Fruit fly (Drosophila melanogaster): ENCODE measurements around the gene Galt.
A peak's percentile ranks its signal among the peaks of the same experiment; 100 is the strongest.

Gene Galt

DNA sequence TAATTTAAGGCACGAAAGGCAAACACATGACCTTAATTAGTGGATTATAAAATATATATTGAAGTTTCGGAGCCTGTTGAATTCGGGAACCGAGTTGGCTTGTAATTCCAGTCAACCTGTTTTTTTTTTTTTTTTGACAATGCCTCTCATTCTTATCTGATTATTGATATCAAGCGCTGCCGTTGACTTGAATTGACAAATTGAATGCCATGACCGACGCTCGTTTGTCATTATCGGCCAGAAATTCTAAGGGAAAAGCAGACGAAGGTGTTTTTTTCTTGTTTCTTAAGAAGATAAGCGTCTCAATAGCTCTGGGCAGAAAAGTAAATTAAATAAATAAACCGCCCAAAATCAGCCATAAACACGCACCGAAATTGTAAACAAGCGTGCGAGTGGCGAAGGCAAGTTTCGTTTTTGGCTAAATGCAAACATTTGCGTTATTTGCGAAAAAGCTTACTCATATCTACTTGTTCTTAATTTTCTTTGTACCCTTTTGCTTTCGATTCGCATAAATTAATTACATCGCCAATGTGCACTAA lies 24.5 kb downstream of the Galt start:
- TF ChIP-seq CG12942 (GFP tag; optimal IDR thresholded peaks at IDR 0.05), result no peak
- TF ChIP-seq CG43689 (GFP tag; IDR thresholded peaks at IDR 0.05), result no peak
- peak; percentile 17; the same call in 1 of the 2 replicates for TF ChIP-seq Adf1 (GFP tag; IDR thresholded peaks at IDR 0.05)
- TF ChIP-seq CG18599 (GFP tag; optimal IDR thresholded peaks at IDR 0.05), result peak; percentile 44
- TF ChIP-seq sd (tag; optimal IDR thresholded peaks at IDR 0.05), result peak; percentile 35
- peak; percentile 29 for TF ChIP-seq CG34376 (GFP tag; optimal IDR thresholded peaks at IDR 0.05)
- peak; percentile 80 for TF ChIP-seq grn (GFP tag; optimal IDR thresholded peaks at IDR 0.05)
- TF ChIP-seq CG18262 (tag; optimal IDR thresholded peaks at IDR 0.05), result no peak
- TF ChIP-seq CG15601 (tag; optimal IDR thresholded peaks at IDR 0.05), result no peak
- TF ChIP-seq sens (GFP tag), result peak; percentile 28
- TF ChIP-seq ttk (GFP tag; IDR thresholded peaks at IDR 0.05), result no peak
- TF ChIP-seq tin (GFP tag; optimal IDR thresholded peaks at IDR 0.05), result no peak
- TF ChIP-seq NC2α (GFP tag; optimal IDR thresholded peaks at IDR 0.05), result no peak
- TF ChIP-seq CG10147 (GFP tag; optimal IDR thresholded peaks at IDR 0.05), result peak; percentile 15
- TF ChIP-seq mirr (GFP tag; optimal IDR thresholded peaks at IDR 0.05), result peak; percentile 46
- no peak for TF ChIP-seq CG4328 (GFP tag; optimal IDR thresholded peaks at IDR 0.05)
- no peak for TF ChIP-seq CG14441 (GFP tag; IDR thresholded peaks at IDR 0.05)
- no peak for TF ChIP-seq CG1832 (GFP tag; optimal IDR thresholded peaks at IDR 0.05)
- TF ChIP-seq CG6813 (GFP tag; optimal IDR thresholded peaks at IDR 0.05), result peak; percentile 43
- TF ChIP-seq CG2116 (GFP tag; optimal IDR thresholded peaks at IDR 0.05), result no peak
- no peak for TF ChIP-seq H2.0 (GFP tag; IDR thresholded peaks at IDR 0.05)
- TF ChIP-seq CG7372 (GFP tag; IDR thresholded peaks at IDR 0.05), result no peak
- TF ChIP-seq CG7987 (GFP tag; optimal IDR thresholded peaks at IDR 0.05), result peak; percentile 60
- no peak for TF ChIP-seq disco-r (GFP tag; optimal IDR thresholded peaks at IDR 0.05)
- TF ChIP-seq Med (GFP tag), result peak; percentile 3
- TF ChIP-seq ssp (GFP tag; IDR thresholded peaks at IDR 0.05), result no peak
- no peak for TF ChIP-seq knrl (GFP tag; IDR thresholded peaks at IDR 0.05; ENCODE audit: partially characterized antibody)
- TF ChIP-seq Dbx (GFP tag; IDR thresholded peaks at IDR 0.05), result 0 out of 3 replicates have a peak, but pooled peaks have one; percentile 39
- TF ChIP-seq pita (GFP tag; optimal IDR thresholded peaks at IDR 0.05), result no peak
- peak; percentile 12; the same call in 1 of the 2 replicates for TF ChIP-seq CG32772 (GFP tag; IDR thresholded peaks at IDR 0.05)
- TF ChIP-seq Ets65A (GFP tag), result no peak
- TF ChIP-seq CG3281 (GFP tag; optimal IDR thresholded peaks at IDR 0.05), result peak; percentile 10
- peak; percentile 18; the same call in 1 of the 2 replicates for TF ChIP-seq GATAe (GFP tag; conservative IDR thresholded peaks at IDR 0.05)
- peak; percentile 56 for TF ChIP-seq lab (GFP tag; optimal IDR thresholded peaks at IDR 0.05)
- peak; percentile 64 for TF ChIP-seq exex (tag; optimal IDR thresholded peaks at IDR 0.05)
- TF ChIP-seq CG2120 (GFP tag; optimal IDR thresholded peaks at IDR 0.05), result peak; percentile 20
- TF ChIP-seq CG34422 (GFP tag; IDR thresholded peaks at IDR 0.05), result no peak
- peak; percentile 37 for TF ChIP-seq sug (tag; optimal IDR thresholded peaks at IDR 0.05)
- peak; percentile 98 for TF ChIP-seq CG8281 (tag; optimal IDR thresholded peaks at IDR 0.05)

DNA sequence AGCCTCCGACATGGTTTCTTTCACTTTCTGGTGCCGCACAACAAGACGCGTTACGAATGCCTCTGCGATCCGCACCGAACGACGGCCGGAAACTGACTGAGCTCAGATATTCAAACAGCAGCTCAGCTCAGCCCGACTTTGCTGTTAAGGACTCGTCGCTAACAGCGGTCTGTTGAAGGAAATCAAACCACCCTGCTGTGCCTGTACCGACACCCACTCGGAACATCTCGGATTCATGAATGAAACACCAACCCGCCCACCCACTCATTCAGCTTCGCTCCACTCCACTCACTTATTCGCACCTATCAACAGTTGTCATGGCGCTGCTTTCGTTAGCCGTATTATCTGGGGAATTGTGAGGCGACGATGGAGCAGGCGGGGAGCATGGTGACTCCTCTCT lies 35.5 kb downstream of the Galt start, which contains the start of gene Oatp26F:
Gene Oatp26F (minus strand): TSS at position 101 of the 400 bp plus-strand sequence.
- no peak for TF ChIP-seq Sry-δ (GFP tag; optimal IDR thresholded peaks at IDR 0.05)
- peak; percentile 26 for TF ChIP-seq Ets65A (GFP tag)
- TF ChIP-seq Dref (GFP tag; IDR thresholded peaks at IDR 0.05), result 0 out of 2 replicates have a peak, but pooled peaks have one; percentile 18
- TF ChIP-seq Mrtf (GFP tag; IDR thresholded peaks at IDR 0.05), result 0 out of 3 replicates have a peak, but pooled peaks have one; percentile 16
- TF ChIP-seq p53 (GFP tag; optimal IDR thresholded peaks at IDR 0.05), result no peak
- TF ChIP-seq sob (GFP tag; IDR thresholded peaks at IDR 0.05), result no peak
- TF ChIP-seq Med (GFP tag), result peak; percentile 54
- TF ChIP-seq fru (optimal IDR thresholded peaks at IDR 0.05), result no peak
- no peak for TF ChIP-seq Fer1 (GFP tag; optimal IDR thresholded peaks at IDR 0.05)
- TF ChIP-seq unpg (GFP tag; optimal IDR thresholded peaks at IDR 0.05), result no peak
- 0 out of 2 replicates have a peak, but pooled peaks have one; percentile 24 for TF ChIP-seq Bgb (GFP tag; IDR thresholded peaks at IDR 0.05; ENCODE audit: partially characterized antibody)

All from whole organism, embryonic.